Worm (Caenorhabditis elegans): ENCODE results near the gene K04C2.3.

ce11 chrIII:6903056-6903977 is 30.4 kb downstream of the K04C2.3 start, which contains the start of the genes brc-2 and T07E3.3:
- TF ChIP-seq W03F9.2 (tag; optimal IDR thresholded peaks at IDR 0.05), result no peak
- TF ChIP-seq him-1 (tag; optimal IDR thresholded peaks at IDR 0.05), result no peak
- TF ChIP-seq dao-5 (tag; optimal IDR thresholded peaks at IDR 0.05), result no peak
